Fruit fly (Drosophila melanogaster): Measurements from ENCODE around the gene Pmi.

Pmi gene

DNA sequence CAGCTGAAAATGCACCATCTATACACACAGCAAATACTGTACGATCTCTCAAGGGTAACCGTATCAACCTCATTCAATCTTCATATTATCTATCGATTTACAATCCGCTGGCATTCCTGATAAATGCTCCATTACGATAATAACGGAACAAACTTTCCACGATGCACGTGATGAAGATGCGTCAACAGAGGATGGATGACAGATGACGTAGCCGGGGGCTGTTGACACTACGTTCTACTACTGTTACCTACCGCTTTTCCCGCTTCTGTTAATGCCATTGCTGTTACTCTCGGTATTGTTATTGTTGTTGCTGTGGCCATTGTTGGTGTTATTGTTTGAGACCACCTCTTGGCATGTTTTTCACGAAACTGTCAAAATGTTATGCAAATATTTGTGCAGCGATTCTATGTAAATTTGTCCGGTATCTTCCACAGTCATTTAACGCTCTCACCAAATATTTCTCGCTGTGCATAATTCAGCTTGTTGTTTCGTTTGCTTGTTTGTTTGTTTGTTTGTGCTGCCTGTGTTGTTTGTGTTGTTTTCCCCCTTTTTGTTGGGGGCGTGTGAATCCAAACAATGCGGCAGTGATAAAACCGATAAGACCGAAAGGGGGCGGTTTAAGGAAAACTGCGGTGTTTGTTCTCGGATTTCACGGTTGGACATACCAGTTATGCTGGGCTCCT is 44.1 kb downstream of the Pmi start (continued):
- no peak for TF ChIP-seq dimm (GFP tag; IDR thresholded peaks at IDR 0.05)
- peak; percentile 86 for TF ChIP-seq CG8924 (tag; optimal IDR thresholded peaks at IDR 0.05)
- peak; percentile 56 for TF ChIP-seq grn (GFP tag; optimal IDR thresholded peaks at IDR 0.05)
- TF ChIP-seq CG6813 (GFP tag; optimal IDR thresholded peaks at IDR 0.05) = peak; percentile 94
- peak; percentile 82 for TF ChIP-seq CG1529 (GFP tag; optimal IDR thresholded peaks at IDR 0.05)
- peak; percentile 54 for TF ChIP-seq CG12299 (tag; optimal IDR thresholded peaks at IDR 0.05)
- no peak for TF ChIP-seq luna (GFP tag; optimal IDR thresholded peaks at IDR 0.05)
- no peak for TF ChIP-seq CG43689 (GFP tag; IDR thresholded peaks at IDR 0.05)
- TF ChIP-seq CG7271 (tag; optimal IDR thresholded peaks at IDR 0.05) = peak; percentile 85
- no peak for TF ChIP-seq gt (GFP tag; IDR thresholded peaks at IDR 0.05)
- no peak for TF ChIP-seq Lim3 (GFP tag; IDR thresholded peaks at IDR 0.05)
- TF ChIP-seq fd64A (GFP tag; optimal IDR thresholded peaks at IDR 0.05) = peak; percentile 96
- no peak for TF ChIP-seq Ravus (GFP tag; IDR thresholded peaks at IDR 0.05)
- TF ChIP-seq h (optimal IDR thresholded peaks at IDR 0.05) = no peak
- TF ChIP-seq CG6254 (GFP tag; optimal IDR thresholded peaks at IDR 0.05) = peak; percentile 85
- no peak for TF ChIP-seq hth (optimal IDR thresholded peaks at IDR 0.05)
- TF ChIP-seq CG10267 (tag; optimal IDR thresholded peaks at IDR 0.05) = peak; percentile 71
- peak; percentile 98 for TF ChIP-seq Kr (GFP tag; optimal IDR thresholded peaks at IDR 0.05)
- peak; percentile 75 for TF ChIP-seq CG13123 (GFP tag; optimal IDR thresholded peaks at IDR 0.05)
- TF ChIP-seq tgo (GFP tag; IDR thresholded peaks at IDR 0.05) = peak; percentile 48; the same call in 1 of the 3 replicates
- peak; percentile 66 for TF ChIP-seq CG17829 (tag; optimal IDR thresholded peaks at IDR 0.05)
- TF ChIP-seq ken (GFP tag; IDR thresholded peaks at IDR 0.05) = peak; percentile 59
- TF ChIP-seq her (GFP tag; optimal IDR thresholded peaks at IDR 0.05) = peak; percentile 72
- no peak for TF ChIP-seq H15 (GFP tag; IDR thresholded peaks at IDR 0.05)
- TF ChIP-seq Sox102F (GFP tag; optimal IDR thresholded peaks at IDR 0.05) = peak; percentile 80
- peak; percentile 59; the same call in 1 of the 2 replicates for TF ChIP-seq Rfx (GFP tag; IDR thresholded peaks at IDR 0.05)
- TF ChIP-seq insv (GFP tag; optimal IDR thresholded peaks at IDR 0.05) = peak in 1 of 2 experiments; percentile 11
- no peak for TF ChIP-seq CG6791 (GFP tag; IDR thresholded peaks at IDR 0.05; ENCODE audit: partially characterized antibody)
- TF ChIP-seq chinmo (GFP tag; IDR thresholded peaks at IDR 0.05; ENCODE audit: partially characterized antibody) = no peak
- peak; percentile 58 for TF ChIP-seq CG13775 (GFP tag; optimal IDR thresholded peaks at IDR 0.05)
- TF ChIP-seq Sry-β (GFP tag; optimal IDR thresholded peaks at IDR 0.05) = peak; percentile 72
- TF ChIP-seq bcd (GFP tag; optimal IDR thresholded peaks at IDR 0.05) = peak; percentile 78
- 0 out of 2 replicates have a peak, but pooled peaks have one; percentile 37 for TF ChIP-seq rib (GFP tag; IDR thresholded peaks at IDR 0.05)
- no peak for TF ChIP-seq Doc2 (GFP tag; IDR thresholded peaks at IDR 0.05)
- peak; percentile 94 for TF ChIP-seq CG7987 (GFP tag; optimal IDR thresholded peaks at IDR 0.05)
- peak; percentile 66 for TF ChIP-seq gcm (GFP tag; optimal IDR thresholded peaks at IDR 0.05)
- TF ChIP-seq CG10959 (GFP tag; IDR thresholded peaks at IDR 0.05) = peak; percentile 60
- TF ChIP-seq CG14014 (GFP tag; IDR thresholded peaks at IDR 0.05) = peak; percentile 57; the same call in 1 of the 2 replicates
- TF ChIP-seq wek (GFP tag; optimal IDR thresholded peaks at IDR 0.05) = peak; percentile 91
- TF ChIP-seq sc (optimal IDR thresholded peaks at IDR 0.05) = no peak
- peak; percentile 91 for TF ChIP-seq sc (GFP tag; optimal IDR thresholded peaks at IDR 0.05)
- peak; percentile 40; the same call in 2 of the 3 replicates for TF ChIP-seq croc (GFP tag; conservative IDR thresholded peaks at IDR 0.05)
- TF ChIP-seq CG2199 (GFP tag; IDR thresholded peaks at IDR 0.05) = no peak
- TF ChIP-seq ERR (GFP tag; optimal IDR thresholded peaks at IDR 0.05) = no peak
- peak; percentile 76 for TF ChIP-seq CG12769 (tag; optimal IDR thresholded peaks at IDR 0.05)
- peak; percentile 68 for TF ChIP-seq CTCF (GFP tag; optimal IDR thresholded peaks at IDR 0.05)
- peak; percentile 45 for TF ChIP-seq CG10274 (GFP tag; optimal IDR thresholded peaks at IDR 0.05)
- peak; percentile 81 for TF ChIP-seq ac (GFP tag; optimal IDR thresholded peaks at IDR 0.05)
- no peak for TF ChIP-seq CG16813 (GFP tag; IDR thresholded peaks at IDR 0.05; ENCODE audit: partially characterized antibody)
- TF ChIP-seq NfI (GFP tag; optimal IDR thresholded peaks at IDR 0.05) = peak; percentile 57
- TF ChIP-seq Dll (GFP tag; IDR thresholded peaks at IDR 0.05; ENCODE audit: partially characterized antibody) = no peak

All from whole organism, embryonic.